Fruit fly (Drosophila melanogaster): ENCODE measurements around the gene Apl.

The Apl gene

dm6 chr3L:16582678-16583315 lies 12.2 kb upstream of the Apl start, which contains the start of gene Rpn12 (continued):
- no peak for TF ChIP-seq ranshi (GFP tag; IDR thresholded peaks at IDR 0.05)
- no peak for TF ChIP-seq CG7271 (tag; optimal IDR thresholded peaks at IDR 0.05)
- TF ChIP-seq CG4424 (GFP tag; optimal IDR thresholded peaks at IDR 0.05): no peak
- peak; percentile 11 for TF ChIP-seq CG10979 (tag; optimal IDR thresholded peaks at IDR 0.05)
- TF ChIP-seq pita (GFP tag; optimal IDR thresholded peaks at IDR 0.05): no peak
- TF ChIP-seq CG1602 (GFP tag; optimal IDR thresholded peaks at IDR 0.05): no peak
- peak; percentile 61 for TF ChIP-seq CG13424 (tag; optimal IDR thresholded peaks at IDR 0.05)
- TF ChIP-seq ham (GFP tag; IDR thresholded peaks at IDR 0.05): no peak
- TF ChIP-seq dysf (GFP tag; IDR thresholded peaks at IDR 0.05): no peak
- TF ChIP-seq CG15479 (GFP tag; optimal IDR thresholded peaks at IDR 0.05): no peak
- peak; percentile 28; the same call in 1 of the 2 replicates for TF ChIP-seq NFAT (GFP tag; IDR thresholded peaks at IDR 0.05)
- TF ChIP-seq CG8388 (GFP tag; optimal IDR thresholded peaks at IDR 0.05): no peak
- peak; percentile 88 for TF ChIP-seq Dll (GFP tag; IDR thresholded peaks at IDR 0.05; ENCODE audit: partially characterized antibody)
- TF ChIP-seq CG1024 (GFP tag; IDR thresholded peaks at IDR 0.05): no peak
- no peak for TF ChIP-seq CG8765 (GFP tag; IDR thresholded peaks at IDR 0.05)
- no peak for TF ChIP-seq CG18011 (GFP tag; optimal IDR thresholded peaks at IDR 0.05)
- no peak for TF ChIP-seq CG4820 (GFP tag; optimal IDR thresholded peaks at IDR 0.05)
- TF ChIP-seq CG3838 (GFP tag; optimal IDR thresholded peaks at IDR 0.05): no peak
- TF ChIP-seq MTF-1 (GFP tag; optimal IDR thresholded peaks at IDR 0.05; ENCODE audit: borderline replicate concordance): no peak
- TF ChIP-seq bab2 (GFP tag; optimal IDR thresholded peaks at IDR 0.05): peak; percentile 17
- TF ChIP-seq Dref (GFP tag; IDR thresholded peaks at IDR 0.05): peak; percentile 88
- TF ChIP-seq sisA (GFP tag; IDR thresholded peaks at IDR 0.05): no peak
- TF ChIP-seq Hand (GFP tag; optimal IDR thresholded peaks at IDR 0.05): no peak
- no peak for TF ChIP-seq ftz-f1 (GFP tag; optimal IDR thresholded peaks at IDR 0.05)
- TF ChIP-seq CG11085 (GFP tag; IDR thresholded peaks at IDR 0.05): no peak
- no peak for TF ChIP-seq Spps (tag; optimal IDR thresholded peaks at IDR 0.05)
- no peak for TF ChIP-seq CG12219 (GFP tag; optimal IDR thresholded peaks at IDR 0.05)
- no peak for TF ChIP-seq CG11398 (GFP tag; optimal IDR thresholded peaks at IDR 0.05)
- no peak for TF ChIP-seq CG11695 (GFP tag; IDR thresholded peaks at IDR 0.05)
- TF ChIP-seq CG14965 (GFP tag; optimal IDR thresholded peaks at IDR 0.05; ENCODE audit: borderline replicate concordance): no peak
- TF ChIP-seq CG10654 (GFP tag; optimal IDR thresholded peaks at IDR 0.05): no peak
- TF ChIP-seq CG12769 (tag; optimal IDR thresholded peaks at IDR 0.05): no peak
- TF ChIP-seq ab (GFP tag; optimal IDR thresholded peaks at IDR 0.05): no peak
- no peak for TF ChIP-seq h (optimal IDR thresholded peaks at IDR 0.05)
- TF ChIP-seq wek (GFP tag; optimal IDR thresholded peaks at IDR 0.05): no peak
- 0 out of 2 replicates have a peak, but pooled peaks have one; percentile 29 for TF ChIP-seq CG31441 (GFP tag; IDR thresholded peaks at IDR 0.05)
- peak; percentile 7 for TF ChIP-seq Mes4 (GFP tag; optimal IDR thresholded peaks at IDR 0.05)
- no peak for TF ChIP-seq ATbp (GFP tag; optimal IDR thresholded peaks at IDR 0.05)
- no peak for TF ChIP-seq so (GFP tag; IDR thresholded peaks at IDR 0.05)
- no peak for TF ChIP-seq CG2199 (GFP tag; IDR thresholded peaks at IDR 0.05)
- TF ChIP-seq row (GFP tag; IDR thresholded peaks at IDR 0.05): peak; percentile 68
- no peak for TF ChIP-seq HLHmδ (GFP tag; optimal IDR thresholded peaks at IDR 0.05)
- no peak for TF ChIP-seq kay (GFP tag; optimal IDR thresholded peaks at IDR 0.05)
- TF ChIP-seq dmrt99B (tag; optimal IDR thresholded peaks at IDR 0.05): no peak
- TF ChIP-seq CG15073 (GFP tag; optimal IDR thresholded peaks at IDR 0.05): no peak
- no peak for TF ChIP-seq CG15601 (tag; optimal IDR thresholded peaks at IDR 0.05)
- peak; percentile 86 for TF ChIP-seq CG7928 (GFP tag; optimal IDR thresholded peaks at IDR 0.05)
- TF ChIP-seq Aef1 (GFP tag; IDR thresholded peaks at IDR 0.05): no peak
- no peak for TF ChIP-seq CG2889 (GFP tag; IDR thresholded peaks at IDR 0.05)
- TF ChIP-seq Deaf1 (tag; optimal IDR thresholded peaks at IDR 0.05): no peak
- TF ChIP-seq CG14050 (GFP tag; IDR thresholded peaks at IDR 0.05): no peak

Measured in whole organism, embryonic.